Worm (Caenorhabditis elegans) whole organism, young adult: Measurements from ENCODE around the gene cnc-1.

Source experiments
- F52B5.7 ChIP-seq: sonication (generic microtip); optimal IDR thresholded peaks from 2 replicates; lab custom pipeline; 2016; ENCODE audit warnings: mild to moderate bottlenecking, missing genetic modification characterization, missing compliant biosample characterization
- K12H6.12 ChIP-seq: fragments of 200-800 bp; sonication (Bioruptor generic); optimal IDR thresholded peaks from 2 replicates; lab custom pipeline; 2018; ENCODE audit warnings: mild to moderate bottlenecking, missing genetic modification characterization, missing compliant biosample characterization
- T26A5.8 ChIP-seq: sonication (generic microtip); optimal IDR thresholded peaks from 2 replicates; lab custom pipeline; 2016; ENCODE audit warnings: missing genetic modification characterization, missing compliant biosample characterization
- cebp-2 ChIP-seq: fragments of 200-800 bp; sonication (Bioruptor generic); IDR thresholded peaks from 2 replicates; pipeline ENCODE4 v1.3.6; 2022; ENCODE audit warnings: missing genetic modification characterization, missing compliant biosample characterization
- ceh-91 ChIP-seq: fragments of 200-800 bp; sonication (Bioruptor generic); IDR thresholded peaks from 2 replicates; pipeline ENCODE4 v1.3.6; 2022; ENCODE audit warnings: missing genetic modification reagents, missing genetic modification characterization, missing compliant biosample characterization
- dox-1 ChIP-seq: fragments of 200-800 bp; sonication (Bioruptor generic); IDR thresholded peaks from 2 replicates; pipeline ENCODE4 v1.3.6; 2022; ENCODE audit warnings: missing genetic modification reagents, missing genetic modification characterization, missing compliant biosample characterization
- ets-4 ChIP-seq: fragments of 200-800 bp; sonication (Bioruptor generic); optimal IDR thresholded peaks from 2 replicates; lab custom pipeline; 2018; ENCODE audit warnings: mild to moderate bottlenecking, missing genetic modification characterization, missing compliant biosample characterization
- hrde-1 ChIP-seq: sonication (generic microtip); optimal IDR thresholded peaks from 2 replicates; lab custom pipeline; 2016; ENCODE audit warnings: missing genetic modification characterization, mild to moderate bottlenecking, missing compliant biosample characterization, moderate library complexity, missing genotype, missing genetic modification reagents, borderline replicate concordance
- lag-1 ChIP-seq: fragments of 200-800 bp; sonication (Bioruptor generic); IDR thresholded peaks from 2 replicates; pipeline ENCODE4 v1.3.6; 2022; ENCODE audit warnings: missing genetic modification reagents, missing genetic modification characterization, missing compliant biosample characterization
- let-607 ChIP-seq, 2 experiments: fragments of 200-800 bp in 1 of 2; sonication (Bioruptor generic) in 1 of 2; sonication (generic microtip) in 1 of 2; optimal IDR thresholded peaks; 2 replicates each; lab custom pipeline; 2016 to 2018; ENCODE audit warnings: mild to moderate bottlenecking in 2 of 2, missing compliant biosample characterization in 2 of 2, missing genetic modification characterization in 2 of 2, moderate library complexity in 2 of 2, missing genotype in 1 of 2
- nfyb-1 ChIP-seq: fragments of 200-800 bp; sonication (Bioruptor generic); IDR thresholded peaks from 2 replicates; pipeline ENCODE4 v1.3.6; 2022; ENCODE audit warnings: missing genetic modification reagents, missing genetic modification characterization, missing compliant biosample characterization
- sea-2 ChIP-seq: fragments of 200-800 bp; sonication (Bioruptor generic); IDR thresholded peaks from 2 replicates; pipeline ENCODE4 v1.3.6; 2022; ENCODE audit warnings: missing genetic modification characterization, missing compliant biosample characterization
- snpc-4 ChIP-seq, 5 experiments: fragments of 150-350 bp in 1 of 5; sonication (generic microtip) in 4 of 5; optimal IDR thresholded peaks; 2 replicates each; lab custom pipeline; 2014 to 2018; ENCODE audit warnings: missing genetic modification characterization in 5 of 5, missing biosample characterization in 3 of 5, antibody characterized with exemption in 2 of 5, mild to moderate bottlenecking in 2 of 5, missing compliant biosample characterization in 2 of 5, missing genotype in 2 of 5, moderate library complexity in 2 of 5, missing genetic modification reagents in 1 of 5
- ztf-18 ChIP-seq: sonication (generic microtip); optimal IDR thresholded peaks from 2 replicates; lab custom pipeline; 2016; ENCODE audit warnings: missing genotype, mild to moderate bottlenecking, missing genetic modification characterization, missing compliant biosample characterization

ce11 chrV:1447079-1447478 lies 3.0 kb upstream of the cnc-1 start, which contains the start of gene cnc-4:
- TF ChIP-seq dox-1: no peak
- no peak for TF ChIP-seq let-607 (tag; optimal IDR thresholded peaks at IDR 0.05; lab: Kevin White, UChicago)
- TF ChIP-seq ztf-18 (tag; lab: Kevin White, UChicago): no peak
- no peak for TF ChIP-seq F52B5.7 (tag; lab: Kevin White, UChicago)
- no peak for TF ChIP-seq T26A5.8 (tag; lab: Kevin White, UChicago)
- TF ChIP-seq ceh-91 (GFP tag; lab: Robert Waterston, UW): no peak
- no peak for TF ChIP-seq sea-2 (GFP tag; lab: Robert Waterston, UW)
- no peak for TF ChIP-seq cebp-2 (GFP tag; lab: Robert Waterston, UW)
- TF ChIP-seq nfyb-1 (GFP tag; lab: Robert Waterston, UW): no peak
- TF ChIP-seq K12H6.12 (tag; lab: Kevin White, UChicago): no peak
- no peak for TF ChIP-seq hrde-1 (tag; lab: Kevin White, UChicago)
- TF ChIP-seq snpc-4 (GFP tag; optimal IDR thresholded peaks at IDR 0.05; lab: Kevin White, UChicago): no peak
- TF ChIP-seq snpc-4 (tag; optimal IDR thresholded peaks at IDR 0.05; lab: Kevin White, UChicago): no peak
- no peak for TF ChIP-seq ets-4 (GFP tag; lab: Kevin White, UChicago)
- TF ChIP-seq lag-1: no peak
